Worm (Caenorhabditis elegans): ENCODE results near the gene snrp-200.

The snrp-200 gene

ce11 chrII:12738284-12739201 lies 1.8 kb upstream of the snrp-200 start, which contains the start of gene pisy-1 (continued):
- TF ChIP-seq nhr-19 (GFP tag; conservative IDR thresholded peaks at IDR 0.05) (no peak; the same call in 1 of the 2 replicates), alr-1 (tag; optimal IDR thresholded peaks at IDR 0.05; ENCODE audit: borderline replicate concordance) (no peak), C34B4.2 (tag; optimal IDR thresholded peaks at IDR 0.05) (no peak), fkh-10 (GFP tag; optimal IDR thresholded peaks at IDR 0.05) (no peak), pax-3 (tag; optimal IDR thresholded peaks at IDR 0.05) (no peak), isw-1 (GFP tag; IDR thresholded peaks at IDR 0.05) (peak; percentile 6; the same call in 1 of the 2 replicates), vab-15 (tag; optimal IDR thresholded peaks at IDR 0.05) (peak; percentile 53), elt-2 (tag; optimal IDR thresholded peaks at IDR 0.05) (no peak), ceh-8 (GFP tag; optimal IDR thresholded peaks at IDR 0.05) (no peak), lin-14 (GFP tag; optimal IDR thresholded peaks at IDR 0.05) (no peak), hpl-2 (GFP tag; optimal IDR thresholded peaks at IDR 0.05) (no peak), irx-1 (tag; optimal IDR thresholded peaks at IDR 0.05) (no peak), lin-13 (GFP tag; optimal IDR thresholded peaks at IDR 0.05) (peak; percentile 32), Y116A8C.19 (tag; optimal IDR thresholded peaks at IDR 0.05; ENCODE audit: borderline replicate concordance) (no peak), aly-2 (tag; optimal IDR thresholded peaks at IDR 0.05) (no peak), egl-27 (tag; optimal IDR thresholded peaks at IDR 0.05) (no peak), nhr-90 (tag; optimal IDR thresholded peaks at IDR 0.05; ENCODE audit: poor library complexity) (no peak), ces-1 (GFP tag; optimal IDR thresholded peaks at IDR 0.05) (no peak), ceh-90 (tag; optimal IDR thresholded peaks at IDR 0.05) (no peak), aha-1 (tag; optimal IDR thresholded peaks at IDR 0.05) (no peak), zag-1 (tag; optimal IDR thresholded peaks at IDR 0.05) (no peak), efl-1 (optimal IDR thresholded peaks at IDR 0.05) (peak; percentile 65 to 86), efl-1 (GFP tag; optimal IDR thresholded peaks at IDR 0.05 in 1 of 2) (peak; percentile 89 to 98), xbp-1 (tag; optimal IDR thresholded peaks at IDR 0.05) (peak; percentile 60), nhr-47 (tag; optimal IDR thresholded peaks at IDR 0.05) (no peak), swsn-7 (tag; optimal IDR thresholded peaks at IDR 0.05) (peak; percentile 21), mef-2 (tag; optimal IDR thresholded peaks at IDR 0.05) (no peak), ets-5 (GFP tag; IDR thresholded peaks at IDR 0.05) (no peak), nhr-12 (tag; optimal IDR thresholded peaks at IDR 0.05) (no peak), pag-3 (tag; optimal IDR thresholded peaks at IDR 0.05; ENCODE audit: borderline replicate concordance, insufficient read depth) (no peak), jun-1 (tag; optimal IDR thresholded peaks at IDR 0.05) (no peak), elt-3 (tag; optimal IDR thresholded peaks at IDR 0.05) (no peak), sox-4 (tag; optimal IDR thresholded peaks at IDR 0.05) (no peak), nhr-28 (tag; optimal IDR thresholded peaks at IDR 0.05) (no peak), ztf-4 (tag; optimal IDR thresholded peaks at IDR 0.05) (no peak), lin-15B (tag; optimal IDR thresholded peaks at IDR 0.05) (peak; percentile 53), C04F5.9 (tag; optimal IDR thresholded peaks at IDR 0.05) (no peak), F16B12.6 (tag; optimal IDR thresholded peaks at IDR 0.05) (peak; percentile 32), skn-1 (tag; optimal IDR thresholded peaks at IDR 0.05) (peak; percentile 68), ama-1 (optimal IDR thresholded peaks at IDR 0.05) (no peak), snpc-4 (tag; optimal IDR thresholded peaks at IDR 0.05) (peak; percentile 53), nhr-84 (tag; optimal IDR thresholded peaks at IDR 0.05) (no peak), lsy-2 (tag; optimal IDR thresholded peaks at IDR 0.05) (peak; percentile 55 to 80), dpl-1 (GFP tag; optimal IDR thresholded peaks at IDR 0.05) (peak; percentile 77 to 90 (median 81)), unc-130 (tag; optimal IDR thresholded peaks at IDR 0.05) (peak; percentile 70), fkh-4 (tag; optimal IDR thresholded peaks at IDR 0.05; ENCODE audit: borderline replicate concordance) (no peak), sptf-1 (tag; optimal IDR thresholded peaks at IDR 0.05) (no peak), unc-98 (GFP tag; IDR thresholded peaks at IDR 0.05) (no peak), blmp-1 (tag; optimal IDR thresholded peaks at IDR 0.05) (no peak), hlh-4 (tag; optimal IDR thresholded peaks at IDR 0.05) (no peak), nhr-237 (tag; optimal IDR thresholded peaks at IDR 0.05) (no peak), nhr-11 (tag; optimal IDR thresholded peaks at IDR 0.05) (no peak)
